Worm (Caenorhabditis elegans): ENCODE measurements around the gene ifta-1.

DNA sequence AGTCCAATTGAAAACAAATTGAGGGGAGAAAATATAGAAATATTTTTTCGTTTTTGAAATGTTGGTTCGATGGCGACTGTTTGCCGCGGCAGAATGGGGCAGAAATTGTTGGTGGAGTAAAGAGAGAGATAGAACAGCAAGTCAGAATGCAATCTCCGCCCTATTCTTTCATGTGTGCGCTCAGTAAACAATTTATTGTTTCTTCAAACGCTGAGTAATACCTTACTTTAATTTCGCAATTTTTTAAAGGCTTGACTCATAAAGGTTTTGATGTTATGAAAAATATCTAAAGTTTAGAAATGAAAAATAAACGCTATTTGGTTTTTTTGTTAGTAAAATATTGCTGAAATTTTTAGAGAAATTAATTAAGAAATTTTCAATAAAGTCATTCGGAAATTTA lies 38.2 kb downstream of the ifta-1 start:
- no peak for TF ChIP-seq rpc-1 (optimal IDR thresholded peaks at IDR 0.05)
- TF ChIP-seq rpc-1 (tag; optimal IDR thresholded peaks at IDR 0.05): no peak
- TF ChIP-seq pha-4 (tag; optimal IDR thresholded peaks at IDR 0.05): no peak

All from whole organism, young adult.